Fruit fly (Drosophila melanogaster): ENCODE results near the gene Srp19.

- TF ChIP-seq usp (GFP tag; optimal IDR thresholded peaks at IDR 0.05), result no peak
- no peak for TF ChIP-seq psq (optimal IDR thresholded peaks at IDR 0.05)
- TF ChIP-seq CG8478 (optimal IDR thresholded peaks at IDR 0.05), result no peak
- TF ChIP-seq Dll (optimal IDR thresholded peaks at IDR 0.05), result no peak
- TF ChIP-seq pan (optimal IDR thresholded peaks at IDR 0.05), result no peak
- no peak for TF ChIP-seq EcR (GFP tag; optimal IDR thresholded peaks at IDR 0.05)
Measured at dm6 chr3L:7360324-7360852, 12.6 kb upstream of the Srp19 start, which contains the start of gene Sec63.

Measured in whole organism.